Fruit fly (Drosophila melanogaster): ENCODE results near the gene CG4238.
A peak's percentile ranks its signal among the peaks of the same experiment; 100 is the strongest.

CG4238 gene

dm6 chr2L:2015204-2015603 is 5.5 kb downstream of the CG4238 start (continued):
- TF ChIP-seq Eip74EF (GFP tag; optimal IDR thresholded peaks at IDR 0.05) = no peak
- TF ChIP-seq Camta (GFP tag; optimal IDR thresholded peaks at IDR 0.05) = no peak
- TF ChIP-seq prd (optimal IDR thresholded peaks at IDR 0.05) = no peak
- peak; percentile 45; the same call in 2 of the 3 replicates for TF ChIP-seq prd (GFP tag; IDR thresholded peaks at IDR 0.05)
- TF ChIP-seq tio (GFP tag; optimal IDR thresholded peaks at IDR 0.05) = peak; percentile 2
- TF ChIP-seq CG32772 (GFP tag; IDR thresholded peaks at IDR 0.05) = no peak
- no peak for TF ChIP-seq CG4282 (GFP tag; optimal IDR thresholded peaks at IDR 0.05)
- TF ChIP-seq stwl (tag; optimal IDR thresholded peaks at IDR 0.05) = no peak
- 0 out of 2 replicates have a peak, but pooled peaks have one; percentile 8 for TF ChIP-seq CG31441 (GFP tag; IDR thresholded peaks at IDR 0.05)
- no peak for TF ChIP-seq CG12391 (tag; optimal IDR thresholded peaks at IDR 0.05)
- TF ChIP-seq ash1 (GFP tag; optimal IDR thresholded peaks at IDR 0.05) = no peak
- TF ChIP-seq cwo (GFP tag; optimal IDR thresholded peaks at IDR 0.05) = peak; percentile 23
- peak; percentile 38; the same call in 1 of the 2 replicates for TF ChIP-seq Ptx1 (GFP tag; IDR thresholded peaks at IDR 0.05)
- TF ChIP-seq CG1647 (GFP tag; optimal IDR thresholded peaks at IDR 0.05) = no peak
- no peak for TF ChIP-seq hbn (GFP tag; IDR thresholded peaks at IDR 0.05; ENCODE audit: partially characterized antibody)
- no peak for TF ChIP-seq CG11695 (GFP tag; IDR thresholded peaks at IDR 0.05)
- TF ChIP-seq Myb (GFP tag; optimal IDR thresholded peaks at IDR 0.05) = no peak
- TF ChIP-seq HLHmδ (GFP tag; optimal IDR thresholded peaks at IDR 0.05) = no peak
- TF ChIP-seq unpg (GFP tag; optimal IDR thresholded peaks at IDR 0.05) = no peak
- no peak for TF ChIP-seq Antp (GFP tag; optimal IDR thresholded peaks at IDR 0.05)
- TF ChIP-seq dysf (GFP tag; IDR thresholded peaks at IDR 0.05) = peak; percentile 46; the same call in 2 of the 3 replicates
- peak; percentile 7 for TF ChIP-seq CG7839 (tag; optimal IDR thresholded peaks at IDR 0.05)
- TF ChIP-seq Hr39 (optimal IDR thresholded peaks at IDR 0.05) = no peak
- TF ChIP-seq CG15479 (GFP tag; optimal IDR thresholded peaks at IDR 0.05) = no peak
- TF ChIP-seq Rfx (GFP tag; IDR thresholded peaks at IDR 0.05) = peak; percentile 55; the same call in 1 of the 2 replicates
- TF ChIP-seq Meics (GFP tag; optimal IDR thresholded peaks at IDR 0.05) = peak; percentile 45
- no peak for TF ChIP-seq ato (GFP tag; IDR thresholded peaks at IDR 0.05; ENCODE audit: partially characterized antibody)
- no peak for TF ChIP-seq CG12744 (GFP tag; optimal IDR thresholded peaks at IDR 0.05)
- TF ChIP-seq slbo (GFP tag; IDR thresholded peaks at IDR 0.05) = peak; percentile 46; the same call in 1 of the 2 replicates
- no peak for TF ChIP-seq CG13123 (GFP tag; optimal IDR thresholded peaks at IDR 0.05)
- no peak for TF ChIP-seq bab2 (GFP tag; optimal IDR thresholded peaks at IDR 0.05)
- no peak for TF ChIP-seq maf-S (GFP tag; optimal IDR thresholded peaks at IDR 0.05)
- TF ChIP-seq CG6765 (GFP tag; optimal IDR thresholded peaks at IDR 0.05) = peak; percentile 2
- TF ChIP-seq pzg (GFP tag; optimal IDR thresholded peaks at IDR 0.05) = no peak
- peak in 1 of 2 experiments; percentile 41 for TF ChIP-seq eve (GFP tag; optimal IDR thresholded peaks at IDR 0.05)
- no peak for TF ChIP-seq CG3163 (GFP tag; optimal IDR thresholded peaks at IDR 0.05)
- no peak for TF ChIP-seq cas (GFP tag; IDR thresholded peaks at IDR 0.05)
- peak; percentile 21 for TF ChIP-seq dmrt99B (tag; optimal IDR thresholded peaks at IDR 0.05)
- TF ChIP-seq stc (GFP tag; IDR thresholded peaks at IDR 0.05) = 0 out of 2 replicates have a peak, but pooled peaks have one; percentile 29
- TF ChIP-seq esg (GFP tag; conservative IDR thresholded peaks at IDR 0.05) = 0 out of 2 replicates have a peak, but pooled peaks have one; percentile 13
- no peak for TF ChIP-seq Elba2 (GFP tag; optimal IDR thresholded peaks at IDR 0.05)
- TF ChIP-seq vvl (GFP tag; IDR thresholded peaks at IDR 0.05) = peak; percentile 22; the same call in 1 of the 2 replicates
- peak; percentile 55 for TF ChIP-seq CG2120 (GFP tag; optimal IDR thresholded peaks at IDR 0.05)
- peak; percentile 11 for TF ChIP-seq CG10147 (GFP tag; optimal IDR thresholded peaks at IDR 0.05)
- peak; percentile 46 for TF ChIP-seq gem (tag; optimal IDR thresholded peaks at IDR 0.05)
- TF ChIP-seq exex (tag; optimal IDR thresholded peaks at IDR 0.05) = no peak
- TF ChIP-seq twi (tag; optimal IDR thresholded peaks at IDR 0.05) = no peak
- no peak for TF ChIP-seq Dfd (GFP tag; optimal IDR thresholded peaks at IDR 0.05)
- no peak for TF ChIP-seq CTCF (GFP tag; optimal IDR thresholded peaks at IDR 0.05)
- no peak for TF ChIP-seq eyg (GFP tag; optimal IDR thresholded peaks at IDR 0.05)
- peak; percentile 55 for TF ChIP-seq sens (GFP tag)
- TF ChIP-seq Fer1 (GFP tag; optimal IDR thresholded peaks at IDR 0.05) = peak; percentile 44
